Worm (Caenorhabditis elegans) whole organism, L1 larva: ENCODE data around the gene frpr-16.
A peak's percentile ranks its signal among the peaks of the same experiment; 100 is the strongest.

Experiments used
- C04F5.9 ChIP-seq: sonication (generic microtip); optimal IDR thresholded peaks from 2 replicates; lab custom pipeline; 2016; ENCODE audit warnings: missing genetic modification characterization, missing compliant biosample characterization
- C16A3.4 ChIP-seq: fragments of 150-350 bp; optimal IDR thresholded peaks from 2 replicates; lab custom pipeline; 2014; ENCODE audit warnings: missing biosample characterization, missing genetic modification characterization
- aly-2 ChIP-seq: fragments of 150-350 bp; optimal IDR thresholded peaks from 2 replicates; lab custom pipeline; 2014; ENCODE audit warnings: missing biosample characterization, missing genetic modification characterization
- blmp-1 ChIP-seq: fragments of 150-350 bp; optimal IDR thresholded peaks from 2 replicates; lab custom pipeline; 2014; ENCODE audit warnings: missing biosample characterization, missing genetic modification characterization
- ceh-63 ChIP-seq: fragments of 200-800 bp; sonication (Bioruptor generic); optimal IDR thresholded peaks from 2 replicates; lab custom pipeline; 2018; ENCODE audit warnings: mild to moderate bottlenecking, missing genetic modification characterization, missing compliant biosample characterization
- ceh-8 ChIP-seq: fragments of 200-800 bp; sonication (Bioruptor generic); optimal IDR thresholded peaks from 2 replicates; lab custom pipeline; 2018; ENCODE audit warnings: mild to moderate bottlenecking, missing genetic modification characterization, moderate library complexity, missing compliant biosample characterization
- ceh-88 ChIP-seq: fragments of 200-800 bp; sonication (Bioruptor generic); IDR thresholded peaks from 2 replicates; pipeline ENCODE4 v1.3.6; 2022; ENCODE audit warnings: missing genetic modification characterization, missing compliant biosample characterization
- ceh-90 ChIP-seq: sonication (generic microtip); optimal IDR thresholded peaks from 2 replicates; lab custom pipeline; 2016; ENCODE audit warnings: missing genetic modification characterization, missing compliant biosample characterization
- dsc-1 ChIP-seq: sonication (generic microtip); optimal IDR thresholded peaks from 2 replicates; lab custom pipeline; 2016; ENCODE audit warnings: mild to moderate bottlenecking, missing genetic modification characterization, missing compliant biosample characterization
- efl-1 ChIP-seq, 4 experiments: fragments of 150-350 bp; optimal IDR thresholded peaks in 3 of 4; peaks in 1 of 4; 1 replicate in 1 of 4; 2 replicates in 3 of 4; lab custom pipeline; 2014; ENCODE audit warnings: missing biosample characterization in 2 of 4, missing genetic modification characterization in 2 of 4, missing genetic modification reagents in 2 of 4
- egl-27 ChIP-seq, 2 experiments: fragments of 150-350 bp in 1 of 2; sonication (generic microtip); optimal IDR thresholded peaks; 3 replicates each; lab custom pipeline; 2017 to 2018; ENCODE audit warnings: missing biosample characterization in 2 of 2, missing genetic modification characterization in 2 of 2, missing genetic modification reagents in 2 of 2
- elt-2 ChIP-seq: sonication (generic microtip); optimal IDR thresholded peaks from 2 replicates; lab custom pipeline; 2016; ENCODE audit warnings: missing genetic modification characterization, mild to moderate bottlenecking, inconsistent platforms, missing compliant biosample characterization, missing genetic modification reagents
- elt-3 ChIP-seq, 6 experiments: fragments of 150-350 bp in 1 of 6; sonication (generic microtip); optimal IDR thresholded peaks; 2 replicates each; lab custom pipeline; 2017 to 2018; ENCODE audit warnings: missing biosample characterization in 6 of 6, missing genetic modification characterization in 6 of 6, inconsistent platforms in 1 of 6
- ets-5 ChIP-seq: fragments of 200-800 bp; sonication (Bioruptor generic); IDR thresholded peaks from 2 replicates; pipeline ENCODE4 v1.3.6; 2022; ENCODE audit warnings: missing genetic modification characterization, missing compliant biosample characterization
- fkh-8 ChIP-seq: sonication (generic microtip); optimal IDR thresholded peaks from 2 replicates; lab custom pipeline; 2016; ENCODE audit warnings: mild to moderate bottlenecking, missing genetic modification characterization, missing compliant biosample characterization
- fos-1 ChIP-seq: fragments of 150-350 bp; optimal IDR thresholded peaks from 2 replicates; lab custom pipeline; 2014; ENCODE audit warnings: missing biosample characterization, missing genetic modification characterization
- hpl-2 ChIP-seq: fragments of 150-350 bp; optimal IDR thresholded peaks from 2 replicates; lab custom pipeline; 2014; ENCODE audit warnings: missing biosample characterization, missing genetic modification reagents, missing genetic modification characterization
- irx-1 ChIP-seq: sonication (generic microtip); optimal IDR thresholded peaks from 2 replicates; lab custom pipeline; 2016; ENCODE audit warnings: missing genetic modification characterization, missing compliant biosample characterization
- isw-1 ChIP-seq: fragments of 200-800 bp; sonication (Bioruptor generic); IDR thresholded peaks from 2 replicates; pipeline ENCODE4 v1.3.6; 2022; ENCODE audit warnings: missing genetic modification characterization, missing compliant biosample characterization
- lin-13 ChIP-seq: fragments of 150-350 bp; optimal IDR thresholded peaks from 2 replicates; lab custom pipeline; 2014; ENCODE audit warnings: missing biosample characterization, missing genetic modification reagents, missing genetic modification characterization
- lin-14 ChIP-seq: fragments of 200-800 bp; sonication (Bioruptor generic); optimal IDR thresholded peaks from 2 replicates; lab custom pipeline; 2018; ENCODE audit warnings: mild to moderate bottlenecking, missing genetic modification characterization, moderate library complexity, missing compliant biosample characterization
- lin-15B ChIP-seq: fragments of 150-350 bp; sonication (generic microtip); optimal IDR thresholded peaks from 3 replicates; lab custom pipeline; 2014; ENCODE audit warnings: missing biosample characterization, missing genetic modification characterization
- lin-35 ChIP-seq, 2 experiments: fragments of 150-350 bp; optimal IDR thresholded peaks; 2 replicates each; lab custom pipeline; 2014; ENCODE audit warnings: missing biosample characterization in 2 of 2, missing genetic modification characterization in 2 of 2, missing genetic modification reagents in 2 of 2
- lsy-2 ChIP-seq, 2 experiments: fragments of 150-350 bp; optimal IDR thresholded peaks; 2 replicates each; lab custom pipeline; 2014; ENCODE audit warnings: missing biosample characterization in 2 of 2, missing genetic modification characterization in 2 of 2
- mdl-1 ChIP-seq, 2 experiments: fragments of 150-350 bp; optimal IDR thresholded peaks; 2 replicates each; lab custom pipeline; 2014 to 2017; ENCODE audit warnings: missing biosample characterization in 2 of 2, missing genetic modification characterization in 2 of 2, inconsistent platforms in 1 of 2
- nhr-19 ChIP-seq: fragments of 200-800 bp; sonication (Bioruptor generic); conservative IDR thresholded peaks from 2 replicates; pipeline ENCODE4 v1.3.6; 2022; ENCODE audit warnings: missing genetic modification characterization, missing compliant biosample characterization
- nhr-20 ChIP-seq: sonication (generic microtip); optimal IDR thresholded peaks from 2 replicates; lab custom pipeline; 2016; ENCODE audit warnings: mild to moderate bottlenecking, missing genetic modification characterization, missing compliant biosample characterization
- nhr-237 ChIP-seq: fragments of 150-350 bp; optimal IDR thresholded peaks from 2 replicates; lab custom pipeline; 2014; ENCODE audit warnings: missing biosample characterization, missing genetic modification characterization
- nhr-28 ChIP-seq: fragments of 150-350 bp; optimal IDR thresholded peaks from 2 replicates; lab custom pipeline; 2014; ENCODE audit warnings: missing biosample characterization, missing genetic modification characterization
- nhr-77 ChIP-seq: fragments of 150-350 bp; optimal IDR thresholded peaks from 2 replicates; lab custom pipeline; 2014; ENCODE audit warnings: missing biosample characterization, missing genetic modification characterization
- pag-3 ChIP-seq: sonication (generic microtip); optimal IDR thresholded peaks from 2 replicates; lab custom pipeline; 2017; ENCODE audit warnings: missing genetic modification characterization, mild to moderate bottlenecking, missing compliant biosample characterization, antibody characterized with exemption, borderline replicate concordance; ENCODE audit not compliant: insufficient read depth
- pax-3 ChIP-seq: fragments of 200-800 bp; sonication (Bioruptor generic); optimal IDR thresholded peaks from 2 replicates; lab custom pipeline; 2018; ENCODE audit warnings: mild to moderate bottlenecking, missing genetic modification characterization, moderate library complexity, missing compliant biosample characterization
- snpc-4 ChIP-seq: fragments of 150-350 bp; optimal IDR thresholded peaks from 2 replicates; lab custom pipeline; 2014; ENCODE audit warnings: missing biosample characterization, missing genetic modification characterization
- sox-4 ChIP-seq: sonication (generic microtip); optimal IDR thresholded peaks from 2 replicates; lab custom pipeline; 2016; ENCODE audit warnings: missing genetic modification characterization, missing compliant biosample characterization
- tlp-1 ChIP-seq: fragments of 150-350 bp; optimal IDR thresholded peaks from 2 replicates; lab custom pipeline; 2014; ENCODE audit warnings: missing biosample characterization, missing genetic modification characterization
- unc-62 ChIP-seq: fragments of 150-350 bp; optimal IDR thresholded peaks from 2 replicates; lab custom pipeline; 2014; ENCODE audit warnings: missing biosample characterization, missing genetic modification reagents, missing genetic modification characterization
- unc-98 ChIP-seq: fragments of 200-800 bp; sonication (Bioruptor generic); IDR thresholded peaks from 2 replicates; pipeline ENCODE4 v1.3.6; 2022; ENCODE audit warnings: missing genetic modification characterization, missing compliant biosample characterization
- vab-15 ChIP-seq: sonication (generic microtip); optimal IDR thresholded peaks from 2 replicates; lab custom pipeline; 2017; ENCODE audit warnings: missing genotype, mild to moderate bottlenecking, missing genetic modification characterization, missing compliant biosample characterization
- xbp-1 ChIP-seq: sonication (generic microtip); optimal IDR thresholded peaks from 2 replicates; lab custom pipeline; 2016; ENCODE audit warnings: missing genetic modification characterization, missing compliant biosample characterization
- zag-1 ChIP-seq: fragments of 150-350 bp; optimal IDR thresholded peaks from 2 replicates; lab custom pipeline; 2014; ENCODE audit warnings: missing biosample characterization, missing genetic modification characterization
- ztf-11 ChIP-seq, 2 experiments: sonication (generic microtip); optimal IDR thresholded peaks; 2 replicates each; lab custom pipeline; 2016 to 2017; ENCODE audit warnings: missing genetic modification characterization in 2 of 2, missing biosample characterization in 1 of 2, missing compliant biosample characterization in 1 of 2
- ztf-4 ChIP-seq: fragments of 150-350 bp; optimal IDR thresholded peaks from 2 replicates; lab custom pipeline; 2014; ENCODE audit warnings: missing biosample characterization, missing genetic modification characterization

Gene frpr-16

DNA sequence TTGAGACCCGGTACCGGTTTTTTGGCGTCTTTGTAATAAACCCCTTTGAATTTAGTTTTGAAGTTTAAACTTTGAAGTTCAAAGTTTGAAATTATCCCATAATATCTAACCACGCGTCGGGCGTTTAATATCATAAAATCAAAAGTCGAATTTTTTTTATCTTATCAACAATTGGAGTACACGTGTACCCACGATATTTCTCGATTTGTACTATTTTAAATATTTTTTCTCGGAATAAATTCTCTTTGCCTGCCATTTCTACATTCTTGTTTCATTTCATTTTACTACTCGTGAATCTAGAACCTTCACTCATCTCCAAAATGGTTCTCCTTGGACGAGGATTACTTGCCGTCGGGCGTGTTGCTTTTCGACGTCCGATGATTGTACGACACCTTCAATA, 19.1 kb upstream of the frpr-16 start, which contains the start of gene gldc-1:
Gene gldc-1, plus strand, starts transcription at position 301 of the 400 bp plus-strand sequence.
- TF ChIP-seq xbp-1 (tag; lab: Kevin White, UChicago) (no peak), elt-3 (tag; optimal IDR thresholded peaks at IDR 0.05; lab: Kevin White, UChicago) (peak in 1 of 6 experiments; percentile 24), efl-1 (optimal IDR thresholded peaks at IDR 0.05; lab: Kevin White, UChicago) (no peak), efl-1 (GFP tag; optimal IDR thresholded peaks at IDR 0.05 in 1 of 2; lab: Kevin White, UChicago) (peak in 1 of 2 experiments; percentile 37)

DNA sequence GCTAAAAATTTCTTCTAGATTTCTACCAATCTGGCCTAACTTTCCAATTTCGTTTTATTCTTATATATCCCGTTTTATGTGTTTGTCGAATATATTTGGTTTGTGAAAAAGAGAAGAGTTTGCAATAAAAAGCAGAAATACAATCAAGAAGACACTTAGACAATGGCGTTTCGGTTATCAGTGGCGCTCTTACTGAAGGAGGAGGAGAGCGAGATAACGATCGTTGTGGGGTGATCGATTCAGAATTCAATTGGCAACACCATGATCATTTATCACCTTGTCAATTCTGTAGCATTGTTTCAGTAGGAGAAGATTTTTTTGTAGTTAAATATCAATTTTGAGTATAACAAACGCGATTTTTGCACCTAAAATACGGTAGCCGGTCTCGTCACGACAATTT, 18.5 kb upstream of the frpr-16 start:
- TF ChIP-seq fos-1 (tag; lab: Kevin White, UChicago) (no peak), irx-1 (tag; lab: Kevin White, UChicago) (no peak), lin-35 (GFP tag; optimal IDR thresholded peaks at IDR 0.05; lab: Kevin White, UChicago) (peak in 1 of 2 experiments; percentile 25), C04F5.9 (tag; lab: Kevin White, UChicago) (no peak), vab-15 (no peak), aly-2 (tag; lab: Kevin White, UChicago) (no peak), lin-14 (GFP tag; lab: Kevin White, UChicago) (peak; percentile 21), fkh-8 (no peak), hpl-2 (GFP tag; lab: Kevin White, UChicago) (no peak), sox-4 (tag; lab: Kevin White, UChicago) (no peak), egl-27 (tag; optimal IDR thresholded peaks at IDR 0.05; lab: Kevin White, UChicago) (no peak), unc-62 (GFP tag; lab: Kevin White, UChicago) (no peak), blmp-1 (tag; lab: Kevin White, UChicago) (no peak), nhr-77 (no peak), nhr-19 (GFP tag; lab: Robert Waterston, UW) (no peak), lsy-2 (tag; optimal IDR thresholded peaks at IDR 0.05; lab: Kevin White, UChicago) (peak in 1 of 2 experiments; percentile 9), isw-1 (GFP tag; lab: Robert Waterston, UW) (no peak), nhr-28 (tag; lab: Kevin White, UChicago) (no peak), ceh-88 (GFP tag; lab: Robert Waterston, UW) (no peak), nhr-237 (tag; lab: Kevin White, UChicago) (no peak), zag-1 (tag; lab: Kevin White, UChicago) (no peak), ceh-63 (GFP tag; lab: Kevin White, UChicago) (no peak), unc-98 (GFP tag; lab: Robert Waterston, UW) (no peak), snpc-4 (tag; lab: Kevin White, UChicago) (no peak), ztf-11 (tag; optimal IDR thresholded peaks at IDR 0.05; lab: Kevin White, UChicago) (no peak), lin-13 (no peak), pax-3 (no peak), xbp-1 (tag; lab: Kevin White, UChicago) (no peak), pag-3 (tag; lab: Kevin White, UChicago) (no peak), lin-15B (tag; lab: Kevin White, UChicago) (no peak), elt-3 (tag; optimal IDR thresholded peaks at IDR 0.05; lab: Kevin White, UChicago) (peak in 3 of 6 experiments; percentile 13 to 73 (median 18)), C16A3.4 (tag; lab: Kevin White, UChicago) (no peak), ceh-8 (GFP tag; lab: Kevin White, UChicago) (no peak), nhr-20 (tag; lab: Kevin White, UChicago) (peak; percentile 12), elt-2 (tag; lab: Kevin White, UChicago) (peak; percentile 49), ceh-90 (tag; lab: Kevin White, UChicago) (no peak), ets-5 (no peak), tlp-1 (tag; lab: Kevin White, UChicago) (no peak), dsc-1 (tag; lab: Kevin White, UChicago) (no peak), mdl-1 (tag; optimal IDR thresholded peaks at IDR 0.05; lab: Kevin White, UChicago) (no peak), ztf-4 (no peak), efl-1 (optimal IDR thresholded peaks at IDR 0.05; lab: Kevin White, UChicago) (no peak), efl-1 (GFP tag; optimal IDR thresholded peaks at IDR 0.05 in 1 of 2; lab: Kevin White, UChicago) (peak in 1 of 2 experiments; percentile 89)
